Fruit fly (Drosophila melanogaster): ENCODE data around the gene Cyp4d2.

DNA sequence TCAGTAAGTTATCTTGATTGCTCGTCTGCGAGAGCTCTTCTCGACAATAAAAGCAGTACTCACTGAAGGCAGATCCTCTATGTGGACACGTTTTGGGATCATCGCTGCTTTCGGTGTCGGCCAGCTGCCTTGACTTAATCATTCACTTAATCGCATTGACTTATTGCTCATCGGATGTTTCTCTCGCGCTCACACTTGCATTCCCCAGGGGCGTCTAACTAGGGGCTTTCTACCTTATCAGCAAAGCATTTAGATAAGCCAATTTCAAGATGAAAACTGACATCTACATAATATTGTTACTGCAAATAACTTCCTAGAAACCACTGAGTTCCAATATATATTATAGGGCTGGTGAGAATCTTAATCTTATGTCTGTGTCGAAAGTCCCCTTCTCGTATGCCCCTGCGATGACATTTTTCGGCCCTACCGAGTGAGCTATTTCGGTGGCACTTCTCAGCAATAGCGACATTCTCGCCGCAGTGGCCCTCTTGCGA lies 36.6 kb downstream of the Cyp4d2 start:
- TF ChIP-seq Hand (GFP tag; optimal IDR thresholded peaks at IDR 0.05) (no peak), sim (GFP tag; IDR thresholded peaks at IDR 0.05) (no peak), exex (tag; optimal IDR thresholded peaks at IDR 0.05) (no peak), NC2α (GFP tag; optimal IDR thresholded peaks at IDR 0.05) (no peak), shn (GFP tag; optimal IDR thresholded peaks at IDR 0.05) (no peak), CG16863 (GFP tag; optimal IDR thresholded peaks at IDR 0.05) (no peak), CG9932 (GFP tag; IDR thresholded peaks at IDR 0.05) (no peak), Hey (tag; optimal IDR thresholded peaks at IDR 0.05) (no peak), CG34224 (GFP tag; IDR thresholded peaks at IDR 0.05; ENCODE audit: partially characterized antibody) (no peak)

Measured in whole organism, embryonic.